Worm (Caenorhabditis elegans) whole organism, early embryonic: ENCODE data around the gene sqrd-1.

Source experiments
- B0310.2 ChIP-seq: sonication (generic microtip); optimal IDR thresholded peaks from 2 replicates; lab custom pipeline; 2016; ENCODE audit warnings: mild to moderate bottlenecking, missing genetic modification characterization, missing compliant biosample characterization
- F13C5.2 ChIP-seq: sonication (generic microtip); optimal IDR thresholded peaks from 2 replicates; lab custom pipeline; 2017; ENCODE audit warnings: mild to moderate bottlenecking, missing genetic modification characterization, inconsistent platforms, missing compliant biosample characterization
- aly-1 ChIP-seq: sonication (generic microtip); optimal IDR thresholded peaks from 2 replicates; lab custom pipeline; 2016; ENCODE audit warnings: missing genetic modification characterization, missing compliant biosample characterization
- ama-1 ChIP-seq: fragments of 150-350 bp; optimal IDR thresholded peaks from 2 replicates; lab custom pipeline; 2014
- ceh-13 ChIP-seq: fragments of 200-800 bp; sonication (Bioruptor generic); optimal IDR thresholded peaks from 2 replicates; lab custom pipeline; 2018; ENCODE audit warnings: mild to moderate bottlenecking, missing genetic modification characterization, missing compliant biosample characterization
- ceh-36 ChIP-seq: sonication (generic microtip); optimal IDR thresholded peaks from 2 replicates; lab custom pipeline; 2016; ENCODE audit warnings: missing genetic modification characterization, inconsistent platforms, missing compliant biosample characterization
- ets-7 ChIP-seq: sonication (generic microtip); optimal IDR thresholded peaks from 2 replicates; lab custom pipeline; 2016; ENCODE audit warnings: missing genotype, missing genetic modification characterization, missing compliant biosample characterization
- flt-1 ChIP-seq: fragments of 200-800 bp; sonication (Bioruptor generic); IDR thresholded peaks from 2 replicates; pipeline ENCODE4 v1.3.6; 2022; ENCODE audit warnings: missing genetic modification characterization, missing compliant biosample characterization
- hmbx-1 ChIP-seq: sonication (generic microtip); optimal IDR thresholded peaks from 2 replicates; lab custom pipeline; 2016; ENCODE audit warnings: mild to moderate bottlenecking, missing genetic modification characterization, missing compliant biosample characterization
- hmg-4 ChIP-seq: fragments of 200-800 bp; sonication (Bioruptor generic); optimal IDR thresholded peaks from 2 replicates; lab custom pipeline; 2018; ENCODE audit warnings: mild to moderate bottlenecking, missing genetic modification characterization, missing compliant biosample characterization
- hnd-1 ChIP-seq: sonication (generic microtip); optimal IDR thresholded peaks from 2 replicates; lab custom pipeline; 2016; ENCODE audit warnings: missing genetic modification characterization, missing compliant biosample characterization
- pes-1 ChIP-seq: fragments of 200-800 bp; sonication (Bioruptor generic); IDR thresholded peaks from 2 replicates; pipeline ENCODE4 v1.3.6; 2022; ENCODE audit warnings: missing genetic modification reagents, missing genetic modification characterization, missing compliant biosample characterization
- scrt-1 ChIP-seq: fragments of 200-800 bp; sonication (Bioruptor generic); IDR thresholded peaks from 2 replicates; pipeline ENCODE4 v1.3.6; 2022; ENCODE audit warnings: missing genetic modification characterization, missing compliant biosample characterization
- sea-1 ChIP-seq: fragments of 200-800 bp; sonication (Bioruptor generic); conservative IDR thresholded peaks from 2 replicates; pipeline ENCODE4 v1.3.6; 2022; ENCODE audit warnings: missing genetic modification characterization, missing compliant biosample characterization
- tbx-11 ChIP-seq: fragments of 200-800 bp; sonication (Bioruptor generic); IDR thresholded peaks from 2 replicates; pipeline ENCODE4 v1.3.6; 2022; ENCODE audit warnings: missing genetic modification characterization, missing compliant biosample characterization
- tbx-37 ChIP-seq: fragments of 200-800 bp; sonication (Bioruptor generic); conservative IDR thresholded peaks from 2 replicates; pipeline ENCODE4 v1.3.6; 2022; ENCODE audit warnings: missing genetic modification reagents, missing genetic modification characterization, missing compliant biosample characterization
- tra-4 ChIP-seq: sonication (generic microtip); optimal IDR thresholded peaks from 2 replicates; lab custom pipeline; 2017; ENCODE audit warnings: missing genetic modification characterization, missing compliant biosample characterization

Gene sqrd-1

DNA sequence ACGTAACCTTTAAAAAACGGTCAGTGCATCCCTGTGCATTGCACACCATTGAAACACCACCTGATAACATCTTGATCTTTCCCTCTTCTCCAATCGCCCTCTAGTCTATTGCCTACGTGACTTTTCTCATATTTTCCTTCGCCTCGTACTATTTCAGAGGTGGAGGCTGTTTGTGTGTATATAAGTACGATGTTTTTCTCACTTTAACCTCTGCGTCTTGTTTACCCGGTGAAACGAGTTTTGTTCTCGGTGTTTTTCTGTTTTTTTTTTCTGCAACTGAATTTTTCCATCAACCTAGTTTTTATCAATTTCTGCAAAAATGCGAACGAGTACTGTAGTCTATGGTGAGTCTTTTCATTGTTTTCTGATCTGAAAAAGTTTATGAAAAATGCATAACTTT, at the start of gene sqrd-1:
Gene sqrd-1 (plus strand): TSS at position 158 of the 400 bp plus-strand sequence.
- TF ChIP-seq F13C5.2 (tag; lab: Kevin White, UChicago) (no peak), pes-1 (GFP tag; lab: Robert Waterston, UW) (no peak), tra-4 (no peak), ets-7 (tag; lab: Kevin White, UChicago) (no peak), ceh-13 (no peak), tbx-11 (no peak), B0310.2 (no peak)

DNA sequence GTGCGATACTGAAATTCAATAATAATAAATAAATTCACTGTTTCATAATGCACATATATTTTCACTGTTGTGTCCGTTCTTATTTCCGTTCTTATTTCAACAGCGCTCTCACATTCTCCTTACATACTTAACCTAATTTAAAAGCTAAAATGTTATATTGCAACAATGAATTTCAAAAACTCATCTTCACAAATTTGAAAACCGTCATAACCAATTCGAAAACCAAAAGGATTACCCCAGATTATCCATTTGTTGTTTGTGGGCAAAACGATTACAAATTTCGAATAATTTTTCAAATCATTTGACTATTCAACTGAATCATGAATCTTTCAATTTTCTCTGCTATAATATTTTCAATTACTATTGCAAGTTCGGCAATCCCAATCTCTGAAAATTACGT, 47.5 kb upstream of the sqrd-1 start, which contains the start of gene R05A10.4:
Gene R05A10.4 (plus strand): TSS at position 301 of the 400 bp plus-strand sequence.
- TF ChIP-seq aly-1 (tag; lab: Kevin White, UChicago) (no peak), ets-7 (tag; lab: Kevin White, UChicago) (no peak), tra-4 (no peak), ama-1 (lab: Kevin White, UChicago) (no peak), tbx-11 (no peak), hmbx-1 (no peak), B0310.2 (no peak), hmg-4 (GFP tag; lab: Kevin White, UChicago) (no peak), F13C5.2 (tag; lab: Kevin White, UChicago) (no peak), scrt-1 (GFP tag; lab: Robert Waterston, UW) (no peak), flt-1 (no peak), hnd-1 (tag; lab: Kevin White, UChicago) (no peak), pes-1 (GFP tag; lab: Robert Waterston, UW) (no peak), sea-1 (no peak), ceh-13 (no peak), tbx-37 (GFP tag; lab: Robert Waterston, UW) (no peak), ceh-36 (tag; lab: Kevin White, UChicago) (no peak)

DNA sequence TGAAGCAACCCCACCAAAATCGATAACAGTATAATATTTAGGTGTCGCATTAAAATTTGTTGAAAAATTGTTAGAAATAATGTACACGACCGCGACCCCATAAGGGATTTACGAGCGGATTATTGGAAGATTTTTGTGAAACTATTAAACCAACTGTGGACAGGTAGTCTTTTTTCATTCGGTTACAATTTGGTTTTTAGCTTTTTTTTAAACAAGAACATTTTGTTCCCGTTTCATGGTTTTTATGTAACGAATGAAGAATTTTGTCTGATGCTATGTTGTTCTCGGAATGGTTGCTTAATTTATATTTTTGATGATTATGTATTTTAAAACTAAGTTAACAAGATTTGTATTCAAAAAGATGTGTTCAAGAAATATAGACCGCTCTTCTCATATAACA, 43.3 kb upstream of the sqrd-1 start, which contains the start of gene R05A10.3:
Gene R05A10.3 (minus strand): TSS at position 101 of the 400 bp plus-strand sequence.
- TF ChIP-seq pes-1 (GFP tag; lab: Robert Waterston, UW) (no peak), F13C5.2 (tag; lab: Kevin White, UChicago) (no peak), ets-7 (tag; lab: Kevin White, UChicago) (no peak), hnd-1 (tag; lab: Kevin White, UChicago) (no peak), aly-1 (tag; lab: Kevin White, UChicago) (no peak), hmbx-1 (no peak), ceh-36 (tag; lab: Kevin White, UChicago) (no peak), scrt-1 (GFP tag; lab: Robert Waterston, UW) (no peak), hmg-4 (GFP tag; lab: Kevin White, UChicago) (no peak), tbx-11 (no peak), tra-4 (no peak), B0310.2 (no peak), tbx-37 (GFP tag; lab: Robert Waterston, UW) (no peak), flt-1 (no peak), sea-1 (no peak), ceh-13 (no peak), ama-1 (lab: Kevin White, UChicago) (no peak)

DNA sequence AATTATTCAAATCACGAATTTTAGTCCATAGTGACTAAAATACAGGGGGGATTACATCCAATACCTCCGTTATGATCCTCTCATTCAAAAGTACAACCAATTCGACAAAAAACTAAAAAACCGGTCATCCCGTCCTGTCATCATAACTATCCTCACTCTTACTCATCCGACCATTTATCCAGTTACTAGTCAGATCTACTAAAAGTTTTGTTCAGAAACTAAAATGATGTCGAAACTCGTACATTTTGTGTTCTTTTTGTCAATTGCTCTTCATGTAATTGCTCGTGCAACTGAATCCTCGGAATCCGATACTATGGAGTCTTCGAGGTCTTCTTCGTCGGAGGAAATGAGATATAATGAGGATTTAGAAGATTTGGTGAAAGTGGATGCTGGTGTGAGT, 42.6 kb upstream of the sqrd-1 start, which contains the start of gene R05A10.2:
Gene R05A10.2 (plus strand): TSS at position 214 of the 400 bp plus-strand sequence.
- TF ChIP-seq ets-7 (tag; lab: Kevin White, UChicago) (no peak), ama-1 (lab: Kevin White, UChicago) (no peak), tbx-11 (no peak), tra-4 (no peak), B0310.2 (no peak), tbx-37 (GFP tag; lab: Robert Waterston, UW) (no peak), hmbx-1 (no peak), flt-1 (no peak), F13C5.2 (tag; lab: Kevin White, UChicago) (no peak), sea-1 (no peak), ceh-13 (no peak), scrt-1 (GFP tag; lab: Robert Waterston, UW) (no peak), hmg-4 (GFP tag; lab: Kevin White, UChicago) (no peak), hnd-1 (tag; lab: Kevin White, UChicago) (no peak)

DNA sequence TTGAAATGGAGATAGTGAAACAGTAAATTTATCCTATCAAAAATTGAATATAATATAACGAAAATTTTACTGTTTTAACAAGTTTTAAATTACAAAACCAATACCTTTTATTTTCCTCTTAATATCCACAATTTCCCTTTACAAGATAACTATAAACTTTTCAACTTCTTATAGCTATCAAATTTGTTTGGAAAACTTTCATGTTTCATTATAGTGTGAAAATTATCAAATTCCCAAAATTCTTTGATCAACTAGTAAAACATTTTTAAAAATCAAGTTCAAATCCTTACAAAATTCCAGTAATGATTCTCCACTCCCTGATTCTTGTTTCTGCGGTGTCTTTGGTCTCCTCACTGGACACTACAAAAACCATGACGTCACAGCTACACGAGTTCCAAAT, 37.6 kb upstream of the sqrd-1 start, which contains the start of gene R05A10.1:
Gene R05A10.1 (plus strand): TSS at position 301 of the 400 bp plus-strand sequence.
- no peak for TF ChIP-seq ceh-36 (tag; lab: Kevin White, UChicago)
- TF ChIP-seq ama-1 (lab: Kevin White, UChicago), result no peak
- TF ChIP-seq flt-1, result no peak
- no peak for TF ChIP-seq F13C5.2 (tag; lab: Kevin White, UChicago)
- no peak for TF ChIP-seq scrt-1 (GFP tag; lab: Robert Waterston, UW)
- TF ChIP-seq hmg-4 (GFP tag; lab: Kevin White, UChicago), result no peak
- TF ChIP-seq hnd-1 (tag; lab: Kevin White, UChicago), result no peak
- no peak for TF ChIP-seq B0310.2

DNA sequence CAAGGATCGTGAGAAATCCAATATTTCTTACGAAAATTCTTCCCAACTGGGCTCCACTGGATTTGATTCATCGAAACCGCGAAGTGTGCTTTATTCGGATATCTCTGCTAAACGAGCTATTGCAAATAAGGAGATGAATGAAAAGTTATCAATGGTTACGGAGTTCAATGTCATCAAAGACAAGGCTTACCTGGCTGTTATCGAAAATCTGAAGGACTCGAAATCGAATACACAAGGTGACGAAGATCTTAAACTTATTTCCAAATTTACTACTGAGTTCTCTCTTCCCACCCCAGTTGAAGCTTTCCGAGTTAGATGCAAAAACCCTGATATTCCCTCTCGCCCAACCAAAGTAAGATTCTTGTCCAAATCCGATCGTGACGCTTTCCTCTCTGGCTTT, 33.4 kb upstream of the sqrd-1 start:
- TF ChIP-seq tbx-11 (no peak), ceh-13 (no peak), ets-7 (tag; lab: Kevin White, UChicago) (no peak), tra-4 (no peak)

DNA sequence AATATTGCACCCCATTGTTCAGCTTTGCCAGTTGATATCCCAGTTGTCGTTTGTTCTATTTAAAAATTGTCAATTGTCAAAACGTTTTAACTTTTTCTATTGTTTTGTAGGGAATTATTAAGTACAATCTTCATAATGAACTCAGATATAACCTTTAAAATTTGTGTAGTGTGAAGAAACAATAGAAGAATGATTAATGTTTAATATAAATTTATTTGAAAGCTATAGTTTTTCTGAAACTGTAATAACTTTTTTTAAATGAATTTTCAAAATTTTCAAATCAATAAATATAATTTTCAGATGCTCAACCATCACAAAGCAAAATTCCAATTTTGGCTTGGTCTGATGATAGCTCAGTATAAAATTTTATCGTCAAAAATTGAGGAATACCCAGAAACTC, 27.8 kb upstream of the sqrd-1 start, which contains the start of gene K01G12.22:
Gene K01G12.22 (plus strand): TSS at position 301 of the 400 bp plus-strand sequence.
- TF ChIP-seq hmg-4 (GFP tag; lab: Kevin White, UChicago) (no peak), ama-1 (lab: Kevin White, UChicago) (no peak), pes-1 (GFP tag; lab: Robert Waterston, UW) (no peak), flt-1 (no peak), hmbx-1 (no peak), sea-1 (no peak), ceh-36 (tag; lab: Kevin White, UChicago) (no peak), ceh-13 (no peak), ets-7 (tag; lab: Kevin White, UChicago) (no peak), F13C5.2 (tag; lab: Kevin White, UChicago) (no peak), hnd-1 (tag; lab: Kevin White, UChicago) (no peak), scrt-1 (GFP tag; lab: Robert Waterston, UW) (no peak), aly-1 (tag; lab: Kevin White, UChicago) (no peak), tbx-11 (no peak), tra-4 (no peak), B0310.2 (no peak), tbx-37 (GFP tag; lab: Robert Waterston, UW) (no peak)
